Fruit fly (Drosophila melanogaster): ENCODE data around the gene Ubc6.

DNA sequence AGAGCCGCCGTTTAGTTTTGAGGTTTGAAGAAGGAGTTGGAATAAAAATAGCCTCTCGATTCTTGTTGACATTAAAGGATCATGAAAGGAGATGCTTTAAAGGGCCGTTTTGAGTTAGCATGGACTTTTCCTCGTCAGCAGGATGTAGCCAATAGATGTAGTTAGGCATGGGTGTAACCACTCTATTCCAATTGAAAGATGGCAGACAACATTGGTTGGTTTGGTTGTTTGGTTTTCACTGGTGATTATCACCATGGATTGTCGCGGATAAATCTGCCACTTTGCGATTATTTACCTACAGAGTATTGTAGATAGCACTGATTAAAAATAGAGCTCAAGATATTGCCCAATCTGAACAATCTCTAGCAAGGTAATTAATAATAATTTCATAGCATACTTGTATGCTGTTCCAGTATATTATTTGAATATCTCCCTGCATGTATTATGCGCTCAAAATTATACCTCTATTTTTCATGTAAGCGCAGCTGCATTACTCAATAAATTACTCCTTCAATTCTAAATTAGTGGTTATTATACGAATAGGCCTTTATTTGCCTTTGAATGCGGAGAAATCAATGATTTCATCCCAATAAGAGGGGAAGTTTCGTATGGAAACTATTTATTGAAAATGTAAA is 20.6 kb upstream of the Ubc6 start:
- TF ChIP-seq psq (optimal IDR thresholded peaks at IDR 0.05) (no peak), usp (GFP tag; optimal IDR thresholded peaks at IDR 0.05) (no peak), CG8478 (optimal IDR thresholded peaks at IDR 0.05) (no peak)

Measured in whole organism.